Fruit fly (Drosophila melanogaster) Kc167 (cell line): ENCODE results near the gene Nelf-A.
A peak's percentile ranks its signal among the peaks of the same experiment; 100 is the strongest.

Source experiments
- Myc ChIP-seq: fragments of >200 bp; optimal IDR thresholded peaks from 2 replicates; lab custom pipeline; 2017; ENCODE audit warnings: missing external identifiers
- Sin3A ChIP-seq: fragments of >200 bp; optimal IDR thresholded peaks from 2 replicates; lab custom pipeline; 2018; ENCODE audit warnings: missing external identifiers
- h ChIP-seq: fragments of >200 bp; optimal IDR thresholded peaks from 3 replicates; lab custom pipeline; 2018; ENCODE audit warnings: missing external identifiers
- insv ChIP-seq: fragments of >200 bp; optimal IDR thresholded peaks from 3 replicates; lab custom pipeline; 2018; ENCODE audit warnings: missing external identifiers
- psq ChIP-seq: fragments of >200 bp; optimal IDR thresholded peaks from 2 replicates; lab custom pipeline; 2017; ENCODE audit warnings: missing external identifiers
- ttk ChIP-seq: sonication (Bioruptor generic); optimal IDR thresholded peaks from 2 replicates; lab custom pipeline; 2017; ENCODE audit warnings: missing external identifiers

Gene Nelf-A

DNA sequence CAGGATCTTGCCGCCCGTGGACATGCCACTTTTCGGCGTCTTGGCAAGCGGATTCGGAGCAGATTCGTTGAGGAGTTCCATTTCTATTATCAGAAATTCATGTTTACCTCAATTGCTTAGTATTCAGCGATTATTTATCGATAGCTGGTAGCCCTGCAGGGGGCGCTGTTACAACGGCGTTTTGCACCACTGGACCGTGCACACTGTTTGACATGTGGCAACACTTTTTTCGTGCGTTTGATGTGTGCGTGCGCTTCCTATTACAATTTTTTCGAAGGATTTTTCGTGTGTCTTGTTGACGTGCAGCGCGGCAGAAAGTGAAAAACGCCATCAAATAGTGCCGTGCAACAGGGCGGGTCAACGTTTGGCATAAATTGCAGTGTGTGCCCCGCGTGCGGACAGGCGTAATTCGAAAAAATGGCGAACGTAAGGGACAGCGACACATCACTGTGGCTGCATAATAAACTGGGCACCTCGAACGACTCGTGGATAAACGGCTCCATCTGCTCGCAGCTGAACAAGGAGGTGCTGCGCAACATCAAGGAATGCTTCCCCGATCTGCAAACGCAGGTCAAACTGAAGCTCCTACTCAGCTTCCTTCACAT is at the start of gene Nelf-A, which contains the start of gene CG3337:
TSS of gene Nelf-A (plus strand) at position 252 of the 605 bp plus-strand sequence.
TSS of gene CG3337 (minus strand) at position 132 of the 605 bp plus-strand sequence.
- TF ChIP-seq Sin3A (lab: Kevin White, UChicago) (no peak), insv (lab: Kevin White, UChicago) (no peak), psq (no peak), Myc (lab: Kevin White, UChicago) (no peak), h (lab: Kevin White, UChicago) (no peak), ttk (no peak)

DNA sequence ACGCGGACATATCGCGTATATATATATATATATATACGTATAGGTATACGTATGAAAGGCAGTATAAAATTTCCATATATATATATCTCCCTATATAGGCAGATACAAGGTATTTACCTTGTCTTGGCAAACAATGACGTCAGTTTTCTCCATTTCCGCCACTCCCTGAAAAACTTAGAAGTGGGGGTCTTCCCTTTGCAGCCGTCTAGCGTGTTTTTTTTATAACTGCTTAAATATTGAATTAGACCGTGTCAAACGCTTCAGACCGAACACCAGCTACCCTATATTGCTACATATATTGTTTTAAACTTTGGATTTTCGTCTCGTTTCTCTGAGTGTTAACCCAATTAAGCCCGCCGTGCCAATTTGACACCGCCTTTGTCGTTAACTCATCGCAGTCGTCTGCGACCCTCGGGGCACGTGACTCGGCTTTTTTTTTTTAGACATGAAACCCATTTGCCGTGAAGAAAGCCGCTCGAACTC is 46.8 kb upstream of the Nelf-A start:
- TF ChIP-seq Myc (lab: Kevin White, UChicago), result no peak

DNA sequence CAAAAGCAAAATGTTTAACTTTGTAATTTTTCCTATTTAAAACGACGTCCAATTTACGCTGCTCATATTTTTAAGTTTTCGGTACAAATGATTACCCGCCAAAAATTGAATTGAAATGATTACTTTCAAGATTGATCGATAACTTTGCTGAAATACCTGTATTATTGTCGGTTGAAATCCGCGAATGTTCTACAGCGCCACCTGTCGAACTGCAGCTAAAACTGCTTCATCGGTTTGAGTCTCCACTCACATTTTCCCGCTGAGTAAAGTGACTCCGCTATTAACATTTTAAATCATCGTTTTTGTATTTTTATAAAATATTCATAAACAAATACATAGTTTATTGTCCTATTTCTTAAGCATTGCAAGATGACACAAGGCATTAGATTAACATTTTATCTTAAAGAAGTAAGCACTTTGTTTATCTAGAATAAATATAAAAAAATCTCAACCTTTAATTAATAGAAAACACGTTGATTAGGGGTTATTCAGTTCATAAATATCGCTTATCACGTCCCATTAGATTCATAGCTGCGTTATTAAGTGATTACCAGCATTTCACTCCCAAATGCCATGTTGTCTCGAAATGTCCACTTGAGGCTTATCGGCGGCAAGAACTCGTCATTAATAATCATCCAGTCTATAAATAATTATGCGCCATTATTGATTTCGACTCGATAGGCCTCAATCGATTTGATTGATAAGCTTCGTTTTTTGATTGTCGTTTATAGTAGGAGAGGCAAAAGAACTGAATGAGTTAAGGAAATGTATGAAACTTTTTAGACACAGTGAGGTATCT is 43.7 kb upstream of the Nelf-A start:
- TF ChIP-seq psq (no peak), insv (lab: Kevin White, UChicago) (no peak), Sin3A (lab: Kevin White, UChicago) (no peak), Myc (lab: Kevin White, UChicago) (no peak), ttk (no peak), h (lab: Kevin White, UChicago) (no peak)

DNA sequence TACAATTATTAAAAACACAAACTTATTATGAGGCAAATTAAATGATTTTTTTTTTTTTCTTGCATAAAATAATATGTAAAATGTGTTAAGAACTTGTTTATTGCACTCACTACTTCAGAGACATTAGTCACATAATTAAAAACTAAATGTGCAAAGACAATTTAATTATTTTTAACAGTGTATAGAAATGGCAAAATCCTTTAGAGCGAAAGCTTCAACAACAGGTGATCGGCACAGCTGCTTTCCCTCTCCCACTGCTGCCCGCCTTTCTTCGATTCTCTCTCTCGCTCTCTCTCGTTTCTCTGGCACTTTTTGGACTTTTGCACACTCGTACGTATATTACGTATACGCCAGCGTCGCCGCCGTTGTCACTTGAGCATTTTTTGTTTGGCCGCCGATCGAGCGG is 43.1 kb upstream of the Nelf-A start:
- TF ChIP-seq ttk (no peak), Sin3A (lab: Kevin White, UChicago) (no peak), h (lab: Kevin White, UChicago) (no peak), insv (lab: Kevin White, UChicago) (no peak), Myc (lab: Kevin White, UChicago) (no peak), psq (no peak)

DNA sequence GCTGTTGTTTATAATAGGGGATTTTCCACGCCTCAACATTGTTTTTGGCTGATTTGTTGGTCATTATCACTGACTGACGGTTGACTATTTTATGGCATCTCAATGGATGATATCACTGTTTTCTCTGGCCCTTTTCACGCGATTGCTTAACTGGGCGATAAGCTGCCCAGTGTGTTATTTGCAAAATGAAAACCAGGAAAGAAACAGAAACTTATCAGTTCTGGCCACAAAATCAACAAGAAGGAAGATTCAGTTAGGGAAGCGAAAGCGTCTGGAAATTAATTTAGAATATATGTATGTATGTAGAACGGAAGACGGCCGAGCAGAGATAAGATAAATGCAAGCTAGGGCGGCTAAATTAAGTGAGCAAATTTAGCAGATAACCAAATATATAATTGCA is 41.5 kb upstream of the Nelf-A start:
- TF ChIP-seq insv (lab: Kevin White, UChicago) (no peak), Myc (lab: Kevin White, UChicago) (no peak), psq (no peak), Sin3A (lab: Kevin White, UChicago) (no peak), ttk (no peak), h (lab: Kevin White, UChicago) (no peak)

DNA sequence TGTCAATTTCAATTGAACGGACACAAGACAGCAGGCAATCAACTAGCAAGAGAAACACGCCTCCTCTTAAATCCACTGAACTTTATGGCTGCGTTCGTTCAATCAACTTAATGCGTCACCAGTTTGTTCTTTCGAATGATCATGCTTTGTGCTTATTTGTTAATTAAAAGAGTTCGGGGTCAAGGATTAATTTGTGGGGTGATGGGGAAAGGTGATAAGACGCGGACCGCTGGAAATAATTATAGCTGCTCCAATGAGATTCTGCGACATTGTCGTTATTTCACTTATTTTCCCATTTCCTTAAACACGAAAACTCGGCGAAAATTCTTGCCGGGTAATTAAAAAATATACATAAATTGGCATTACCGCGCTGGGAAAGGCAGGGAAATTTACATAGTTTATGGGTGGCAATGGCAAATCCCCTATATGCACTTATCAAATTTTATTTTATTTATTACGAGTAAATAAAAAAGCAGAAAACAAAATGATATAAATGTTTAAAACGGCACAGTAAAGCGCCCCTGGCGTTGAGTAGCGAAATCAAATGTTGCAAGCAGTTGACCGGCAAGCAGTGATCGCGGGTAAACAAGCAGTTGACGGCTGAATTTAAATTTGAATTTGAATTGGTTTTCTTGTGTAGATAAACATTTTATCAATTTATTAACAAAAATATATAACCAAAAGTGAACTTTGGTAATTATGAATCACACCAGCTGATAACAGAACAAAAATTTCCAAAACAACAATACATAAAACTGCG is 39.0 kb upstream of the Nelf-A start:
- TF ChIP-seq ttk (no peak), h (lab: Kevin White, UChicago) (peak; percentile 78)

DNA sequence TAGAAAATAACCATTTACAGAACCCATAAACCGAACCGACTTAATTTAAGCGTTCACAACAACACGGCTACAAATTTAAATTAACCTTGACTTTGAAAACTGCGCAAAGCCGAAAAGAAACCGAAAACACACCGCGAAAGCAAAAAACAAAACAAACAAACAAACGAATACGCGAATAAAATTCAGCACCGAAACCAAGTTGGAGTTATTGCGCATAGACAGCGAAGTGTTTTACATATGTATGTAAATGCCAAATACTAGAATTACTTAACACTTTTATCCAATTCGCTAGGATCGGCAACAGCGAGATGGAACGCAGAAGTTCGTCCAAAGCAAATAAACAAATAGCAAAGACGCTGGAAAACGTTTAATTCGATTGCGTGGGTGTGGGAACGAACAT is 37.8 kb upstream of the Nelf-A start:
- TF ChIP-seq insv (lab: Kevin White, UChicago) (no peak), Myc (lab: Kevin White, UChicago) (no peak), ttk (no peak), psq (no peak), h (lab: Kevin White, UChicago) (no peak), Sin3A (lab: Kevin White, UChicago) (no peak)

DNA sequence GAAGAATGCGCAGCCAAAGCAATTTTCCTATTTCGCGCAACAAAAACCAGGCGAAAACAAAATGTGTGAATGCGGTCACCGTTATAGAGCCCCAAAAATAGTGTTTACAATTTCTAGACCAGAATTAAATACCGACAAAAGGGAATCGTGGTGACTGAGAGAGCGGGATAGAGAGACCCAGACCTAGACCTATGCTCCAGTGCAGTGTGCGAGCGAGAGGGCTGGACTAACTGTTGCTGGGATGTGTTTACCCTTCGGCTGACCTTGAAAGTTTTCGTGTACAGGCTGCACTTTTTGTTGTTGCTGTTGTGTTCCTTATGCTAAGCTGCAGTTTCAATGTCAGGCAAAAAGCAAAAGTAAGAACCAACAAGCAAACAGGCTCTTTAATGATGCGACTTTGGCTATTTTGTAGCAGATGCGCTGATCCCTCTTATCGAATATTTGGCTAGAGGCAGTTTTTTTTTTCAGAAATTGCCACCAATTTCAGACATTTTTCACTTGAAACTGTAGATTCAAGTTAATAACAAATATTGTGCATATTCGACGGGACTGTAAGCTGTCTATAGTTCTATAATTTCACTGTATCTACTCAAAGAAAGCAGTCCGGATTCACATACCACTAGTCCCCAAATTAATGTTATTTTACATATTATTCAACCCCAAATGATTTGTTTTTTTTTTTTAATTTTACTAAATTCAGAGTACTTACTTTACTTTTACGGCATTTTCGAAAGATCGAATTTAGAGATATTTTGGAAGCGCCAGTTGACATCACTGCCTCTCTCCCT is 36.7 kb upstream of the Nelf-A start:
- TF ChIP-seq h (lab: Kevin White, UChicago) (no peak), Myc (lab: Kevin White, UChicago) (no peak), insv (lab: Kevin White, UChicago) (no peak), Sin3A (lab: Kevin White, UChicago) (no peak), psq (no peak)

DNA sequence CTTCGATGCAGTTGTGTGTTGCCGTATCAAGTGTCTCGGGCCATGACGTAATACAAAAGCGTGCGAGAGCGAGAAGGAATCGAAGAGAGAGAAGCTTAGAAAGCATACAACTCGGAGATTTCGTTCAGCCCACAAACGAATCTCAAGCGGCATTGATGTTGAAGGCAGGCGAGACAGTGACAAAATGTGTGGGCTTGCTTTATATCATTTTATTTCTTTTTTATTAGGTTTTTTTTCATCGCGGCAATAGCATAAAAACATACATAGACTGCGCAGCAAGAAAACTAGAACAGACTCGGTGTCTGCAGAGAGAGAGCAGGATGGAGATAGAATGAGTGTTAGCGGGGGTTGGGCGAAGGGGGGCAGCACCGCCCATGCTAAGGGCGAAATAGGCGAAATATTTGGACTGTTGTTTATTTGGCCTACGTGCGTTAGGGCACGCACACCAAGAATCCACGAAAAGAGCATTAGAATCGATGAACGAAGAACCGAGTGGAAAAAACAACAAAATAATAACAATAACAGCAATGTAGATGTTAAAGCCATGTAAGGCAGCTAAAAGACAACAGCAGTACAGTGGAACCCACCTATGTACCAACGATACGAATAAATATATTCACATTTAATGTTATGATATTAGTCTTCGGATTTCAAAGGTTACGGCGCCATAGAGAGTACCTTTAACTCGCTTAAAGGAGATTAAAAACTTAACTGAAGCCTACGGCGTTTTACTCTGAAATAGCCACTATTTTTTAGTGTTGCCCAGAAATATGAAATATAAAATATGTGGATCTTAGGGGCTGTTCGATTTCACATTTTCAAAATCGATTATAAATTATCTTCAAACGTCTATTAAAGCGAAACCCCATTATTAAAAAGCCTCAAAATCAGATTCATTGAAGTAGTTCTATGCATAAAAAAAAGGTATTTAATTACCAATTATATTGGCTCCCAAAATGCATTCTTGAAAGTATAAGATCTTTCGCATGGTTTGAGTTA is 35.8 kb upstream of the Nelf-A start:
- TF ChIP-seq ttk (no peak), Myc (lab: Kevin White, UChicago) (no peak), psq (no peak), insv (lab: Kevin White, UChicago) (no peak)

DNA sequence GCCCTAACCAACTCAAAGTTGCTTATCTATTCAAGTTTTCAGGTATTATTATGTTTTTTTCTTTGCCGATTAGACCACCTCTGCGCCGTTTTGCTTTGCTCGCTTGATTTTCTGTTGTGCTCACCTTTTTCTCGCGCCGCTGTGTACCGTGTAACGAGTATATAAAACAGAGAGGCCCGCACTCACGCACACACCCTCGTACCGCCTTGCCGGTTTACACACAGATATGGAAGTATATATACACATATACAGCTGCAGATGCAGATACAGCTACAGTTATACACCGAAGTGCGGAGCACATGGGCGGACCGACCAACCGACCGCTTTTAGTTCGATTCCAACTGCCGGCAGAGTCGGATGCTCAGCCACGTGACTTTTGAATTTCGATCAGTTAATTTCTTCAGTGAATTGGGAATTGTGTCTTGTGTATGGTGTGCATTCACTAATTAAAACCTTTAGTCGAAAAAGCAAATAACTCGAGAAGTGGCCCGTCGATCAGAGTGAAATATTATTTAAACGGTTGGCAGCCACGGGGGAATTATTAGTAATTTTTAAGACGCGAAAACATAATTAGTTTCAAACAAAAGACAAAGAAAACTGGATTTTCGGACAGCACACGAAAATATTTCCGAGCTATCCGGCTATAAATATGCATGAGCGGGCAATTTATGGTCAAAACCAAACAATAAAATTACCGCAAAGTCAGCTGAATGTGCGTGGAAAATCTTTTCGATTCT is 34.8 kb upstream of the Nelf-A start:
- TF ChIP-seq Sin3A (lab: Kevin White, UChicago) (no peak), Myc (lab: Kevin White, UChicago) (no peak), ttk (no peak), h (lab: Kevin White, UChicago) (no peak), insv (lab: Kevin White, UChicago) (no peak), psq (no peak)
